Fruit fly (Drosophila melanogaster) S2 (cell line): ENCODE measurements around the gene Mcr.

ENCODE experiments used
- CG8478 ChIP-seq: fragments of >200 bp; optimal IDR thresholded peaks from 2 replicates; lab custom pipeline; 2018
- CTCF ChIP-seq, 2 experiments: fragments of >200 bp; optimal IDR thresholded peaks; 2 replicates each; lab custom pipeline; 2018

dm6 chr2L:8129996-8130641 is 47.3 kb upstream of the Mcr start:
- TF ChIP-seq CTCF (optimal IDR thresholded peaks at IDR 0.05; lab: Kevin White, UChicago) (no peak), CG8478 (lab: Kevin White, UChicago) (no peak)
